Fruit fly (Drosophila melanogaster) whole organism, embryonic: ENCODE data around the gene Rab6.

ENCODE experiments used
- CG4424 ChIP-seq: fragments of 200-800 bp; sonication (Bioruptor generic); optimal IDR thresholded peaks from 3 replicates; lab custom pipeline; 2016; ENCODE audit warnings: missing biosample characterization, missing genetic modification characterization
- Fer3 ChIP-seq: fragments of 200-800 bp; sonication (Bioruptor generic); optimal IDR thresholded peaks from 2 replicates; lab custom pipeline; 2018; ENCODE audit warnings: missing biosample characterization, mild to moderate bottlenecking, missing genetic modification characterization, moderate library complexity
- mam ChIP-seq: fragments of 200-800 bp; sonication (Bioruptor generic); optimal IDR thresholded peaks from 3 replicates; lab custom pipeline; 2016; ENCODE audit warnings: missing biosample characterization, missing genetic modification characterization
- zen2 ChIP-seq: fragments of 200-800 bp; sonication (Bioruptor generic); IDR thresholded peaks from 3 replicates; pipeline ENCODE4 v1.3.6; 2022; ENCODE audit warnings: missing biosample characterization, missing genetic modification characterization; ENCODE audit not compliant: partially characterized antibody

- TF ChIP-seq Fer3 (tag; lab: Kevin White, UChicago) (no peak), zen2 (no peak), CG4424 (GFP tag; lab: Kevin White, UChicago) (no peak), mam (GFP tag; lab: Kevin White, UChicago) (no peak)
Observed at dm6 chr2L:12115809-12116208, 6.9 kb upstream of the Rab6 start.
